Fruit fly (Drosophila melanogaster) whole organism, prepupa: Measurements from ENCODE around the gene MED14.

ENCODE experiments used
- Blimp-1 ChIP-seq: fragments of 200-800 bp; sonication (Bioruptor generic); optimal IDR thresholded peaks from 3 replicates; lab custom pipeline; 2017; ENCODE audit warnings: missing biosample characterization, missing genetic modification characterization, mild to moderate bottlenecking, moderate library complexity, missing genetic modification reagents
- CG10669 ChIP-seq: fragments of 200-800 bp; sonication (Bioruptor generic); optimal IDR thresholded peaks from 3 replicates; lab custom pipeline; 2018; ENCODE audit warnings: missing biosample characterization, mild to moderate bottlenecking, missing genetic modification characterization, moderate library complexity
- CG11294 ChIP-seq: fragments of 200-800 bp; sonication (Bioruptor generic); IDR thresholded peaks from 2 replicates; pipeline ENCODE4 v1.3.6; 2022; ENCODE audit warnings: missing biosample characterization, missing genetic modification characterization
- CG11762 ChIP-seq: fragments of 200-800 bp; sonication (Bioruptor generic); optimal IDR thresholded peaks from 3 replicates; lab custom pipeline; 2016; ENCODE audit warnings: missing biosample characterization, missing genetic modification characterization; ENCODE audit not compliant: insufficient read depth
- CG11902 ChIP-seq: fragments of 200-800 bp; sonication (Bioruptor generic); optimal IDR thresholded peaks from 3 replicates; lab custom pipeline; 2016; ENCODE audit warnings: missing biosample characterization, missing genetic modification characterization
- CG15336 ChIP-seq: fragments of 200-800 bp; sonication (Bioruptor generic); IDR thresholded peaks from 2 replicates; pipeline ENCODE4 v1.3.6; 2022; ENCODE audit warnings: missing biosample characterization, missing genetic modification characterization
- CG16779 ChIP-seq: fragments of 200-800 bp; sonication (Bioruptor generic); optimal IDR thresholded peaks from 3 replicates; lab custom pipeline; 2017; ENCODE audit warnings: missing biosample characterization, mild to moderate bottlenecking, missing genetic modification characterization
- CG31627 ChIP-seq: fragments of 200-800 bp; sonication (Bioruptor generic); optimal IDR thresholded peaks from 3 replicates; lab custom pipeline; 2016; ENCODE audit warnings: missing biosample characterization, missing genetic modification characterization
- CG32006 ChIP-seq: fragments of 200-800 bp; sonication (Bioruptor generic); optimal IDR thresholded peaks from 3 replicates; lab custom pipeline; 2017; ENCODE audit warnings: missing biosample characterization, mild to moderate bottlenecking, missing genetic modification characterization
- CG4318 ChIP-seq: fragments of 200-800 bp; sonication (Bioruptor generic); optimal IDR thresholded peaks from 3 replicates; lab custom pipeline; 2017; ENCODE audit warnings: missing biosample characterization, mild to moderate bottlenecking, missing genetic modification characterization
- CG6276 ChIP-seq: fragments of 200-800 bp; sonication (Bioruptor generic); optimal IDR thresholded peaks from 2 replicates; lab custom pipeline; 2017; ENCODE audit warnings: missing biosample characterization, mild to moderate bottlenecking, missing genetic modification characterization
- CG6808 ChIP-seq: fragments of 200-800 bp; sonication (Bioruptor generic); optimal IDR thresholded peaks from 3 replicates; lab custom pipeline; 2017; ENCODE audit warnings: missing biosample characterization, missing genetic modification characterization, mild to moderate bottlenecking, moderate library complexity, missing genetic modification reagents
- CG6854 ChIP-seq: fragments of 200-800 bp; sonication (Bioruptor generic); optimal IDR thresholded peaks from 2 replicates; lab custom pipeline; 2017; ENCODE audit warnings: missing biosample characterization, mild to moderate bottlenecking, missing genetic modification characterization
- CG7368 ChIP-seq: fragments of 200-800 bp; sonication (Bioruptor generic); optimal IDR thresholded peaks from 3 replicates; lab custom pipeline; 2016; ENCODE audit warnings: missing biosample characterization, missing genetic modification characterization
- CG8119 ChIP-seq: fragments of 200-800 bp; sonication (Bioruptor generic); IDR thresholded peaks from 3 replicates; pipeline ENCODE4 v1.3.6; 2022; ENCODE audit warnings: missing biosample characterization, missing genetic modification characterization
- CG9139 ChIP-seq: fragments of 200-800 bp; sonication (Bioruptor generic); optimal IDR thresholded peaks from 3 replicates; lab custom pipeline; 2017; ENCODE audit warnings: missing biosample characterization, mild to moderate bottlenecking, missing genetic modification characterization
- Eip78C ChIP-seq: fragments of 200-800 bp; sonication (Bioruptor generic); peaks from one replicate; lab custom pipeline; 2016; ENCODE audit warnings: missing biosample characterization, missing genetic modification characterization
- Eip93F ChIP-seq: fragments of 200-800 bp; sonication (Bioruptor generic); optimal IDR thresholded peaks from 2 replicates; lab custom pipeline; 2016; ENCODE audit warnings: missing biosample characterization, mild to moderate bottlenecking, missing genetic modification characterization
- Ets96B ChIP-seq: fragments of 200-800 bp; optimal IDR thresholded peaks from 2 replicates; lab custom pipeline; 2019; ENCODE audit warnings: missing biosample characterization, mild to moderate bottlenecking, missing genetic modification characterization, moderate library complexity
- Gug ChIP-seq: fragments of 200-800 bp; sonication (Bioruptor generic); IDR thresholded peaks from 2 replicates; pipeline ENCODE4 v1.3.6; 2022; ENCODE audit warnings: missing biosample characterization, missing genetic modification characterization
- Hr38 ChIP-seq: sonication (Bioruptor generic); optimal IDR thresholded peaks from 2 replicates; lab custom pipeline; 2016; ENCODE audit warnings: missing biosample characterization, missing genetic modification characterization
- Hr39 ChIP-seq: fragments of 200-800 bp; sonication (Bioruptor generic); optimal IDR thresholded peaks from 2 replicates; lab custom pipeline; 2016; ENCODE audit warnings: missing biosample characterization, missing genetic modification characterization
- Hr4 ChIP-seq: fragments of 200-800 bp; sonication (Bioruptor generic); optimal IDR thresholded peaks from 3 replicates; lab custom pipeline; 2016; ENCODE audit warnings: missing biosample characterization, missing genetic modification characterization
- Lpt ChIP-seq: fragments of 200-800 bp; sonication (Bioruptor generic); optimal IDR thresholded peaks from 3 replicates; lab custom pipeline; 2016; ENCODE audit warnings: missing biosample characterization, missing genetic modification characterization
- Smox ChIP-seq: fragments of 200-800 bp; sonication (Bioruptor generic); optimal IDR thresholded peaks from 3 replicates; lab custom pipeline; 2016; ENCODE audit warnings: missing biosample characterization, missing genetic modification characterization
- Sox102F ChIP-seq: fragments of 200-800 bp; sonication (Bioruptor generic); optimal IDR thresholded peaks from 2 replicates; lab custom pipeline; 2016; ENCODE audit warnings: missing biosample characterization, mild to moderate bottlenecking, missing genetic modification characterization
- Sox14 ChIP-seq: fragments of 200-800 bp; sonication (Bioruptor generic); optimal IDR thresholded peaks from 3 replicates; lab custom pipeline; 2016; ENCODE audit warnings: missing biosample characterization, missing genetic modification characterization
- Sox15 ChIP-seq: fragments of 200-800 bp; sonication (Bioruptor generic); optimal IDR thresholded peaks from 3 replicates; lab custom pipeline; 2016; ENCODE audit warnings: missing biosample characterization, missing genetic modification characterization
- achi ChIP-seq: fragments of 200-800 bp; sonication (Bioruptor generic); optimal IDR thresholded peaks from 3 replicates; lab custom pipeline; 2016; ENCODE audit warnings: missing biosample characterization, missing genetic modification characterization
- acj6 ChIP-seq: fragments of 200-800 bp; sonication (Bioruptor generic); optimal IDR thresholded peaks from 3 replicates; lab custom pipeline; 2016; ENCODE audit warnings: missing biosample characterization, missing genetic modification characterization
- cyc ChIP-seq: fragments of 200-800 bp; sonication (Bioruptor generic); optimal IDR thresholded peaks from 3 replicates; lab custom pipeline; 2016; ENCODE audit warnings: missing biosample characterization, missing genetic modification characterization
- dsx ChIP-seq: fragments of 200-800 bp; optimal IDR thresholded peaks from 3 replicates; lab custom pipeline; 2019; ENCODE audit warnings: missing biosample characterization, mild to moderate bottlenecking, missing genetic modification characterization, moderate library complexity; ENCODE audit not compliant: poor library complexity, severe bottlenecking
- fd59A ChIP-seq: fragments of 200-800 bp; sonication (Bioruptor generic); optimal IDR thresholded peaks from 2 replicates; lab custom pipeline; 2017; ENCODE audit warnings: missing biosample characterization, mild to moderate bottlenecking, missing genetic modification characterization, missing genetic modification reagents
- fd85E ChIP-seq: fragments of 200-800 bp; sonication (Bioruptor generic); optimal IDR thresholded peaks from 3 replicates; lab custom pipeline; 2016; ENCODE audit warnings: missing biosample characterization, missing genetic modification characterization
- salr ChIP-seq, 2 experiments: fragments of 200-800 bp; sonication (Bioruptor generic); optimal IDR thresholded peaks; 3 replicates each; lab custom pipeline; 2016 to 2018; ENCODE audit warnings: missing biosample characterization in 2 of 2, missing genetic modification characterization in 2 of 2, mild to moderate bottlenecking in 1 of 2
- ss ChIP-seq, 2 experiments: fragments of 200-800 bp; sonication (Bioruptor generic); optimal IDR thresholded peaks; 2 replicates in 1 of 2; 3 replicates in 1 of 2; lab custom pipeline; 2017 to 2018; ENCODE audit warnings: mild to moderate bottlenecking in 2 of 2, missing biosample characterization in 2 of 2, missing genetic modification characterization in 2 of 2, moderate library complexity in 1 of 2
- svp ChIP-seq: fragments of 200-800 bp; sonication (Bioruptor generic); peaks from one replicate; lab custom pipeline; 2016; ENCODE audit warnings: missing biosample characterization, missing genetic modification characterization

The MED14 gene

dm6 chr3L:557294-557693 lies 35.8 kb upstream of the MED14 start (continued):
- TF ChIP-seq Sox14 (GFP tag; lab: Kevin White, UChicago), result peak; percentile 56
- TF ChIP-seq svp (GFP tag; lab: Kevin White, UChicago), result no peak
- TF ChIP-seq Ets96B (tag; lab: Kevin White, UChicago), result peak; percentile 57
- TF ChIP-seq Sox102F (GFP tag; lab: Kevin White, UChicago), result peak; percentile 42
- no peak for TF ChIP-seq CG6854 (GFP tag; lab: Kevin White, UChicago)
- TF ChIP-seq salr (GFP tag; optimal IDR thresholded peaks at IDR 0.05; lab: Kevin White, UChicago), result peak; percentile 47 to 49
- peak; percentile 84 for TF ChIP-seq CG15336 (GFP tag; lab: Robert Waterston, UW)
- no peak for TF ChIP-seq Hr38 (GFP tag; lab: Kevin White, UChicago)
- TF ChIP-seq acj6 (GFP tag; lab: Kevin White, UChicago), result peak; percentile 69
- TF ChIP-seq achi (GFP tag; lab: Kevin White, UChicago), result peak; percentile 61
- TF ChIP-seq CG6276 (GFP tag; lab: Kevin White, UChicago), result peak; percentile 45
- TF ChIP-seq ss (GFP tag; optimal IDR thresholded peaks at IDR 0.05; lab: Kevin White, UChicago), result peak; percentile 26 to 47
- TF ChIP-seq Gug (GFP tag; lab: Robert Waterston, UW), result peak; percentile 79
- TF ChIP-seq CG31627 (GFP tag; lab: Kevin White, UChicago), result peak; percentile 71
- TF ChIP-seq CG11902 (GFP tag; lab: Kevin White, UChicago), result peak; percentile 18
- TF ChIP-seq CG11762 (GFP tag; lab: Kevin White, UChicago), result peak; percentile 42
- TF ChIP-seq CG10669 (GFP tag; lab: Kevin White, UChicago), result peak; percentile 67
- TF ChIP-seq cyc (GFP tag; lab: Kevin White, UChicago), result peak; percentile 65
- TF ChIP-seq CG9139 (GFP tag; lab: Kevin White, UChicago), result peak; percentile 31
- peak; percentile 59 for TF ChIP-seq fd59A (GFP tag; lab: Kevin White, UChicago)
- peak; percentile 82 for TF ChIP-seq CG7368 (GFP tag; lab: Kevin White, UChicago)
- peak; percentile 77 for TF ChIP-seq Hr4 (GFP tag; lab: Kevin White, UChicago)
- TF ChIP-seq Smox (GFP tag; lab: Kevin White, UChicago), result peak; percentile 41
- peak; percentile 33 for TF ChIP-seq CG16779 (tag; lab: Kevin White, UChicago)
- TF ChIP-seq Sox15 (GFP tag; lab: Kevin White, UChicago), result peak; percentile 48
- TF ChIP-seq Eip93F (GFP tag; lab: Kevin White, UChicago), result no peak
- TF ChIP-seq Hr39 (GFP tag; lab: Kevin White, UChicago), result peak; percentile 71
- TF ChIP-seq Blimp-1, result no peak
- TF ChIP-seq CG11294 (GFP tag; lab: Robert Waterston, UW), result peak; percentile 70

dm6 chr3L:559390-560034 lies 33.5 kb upstream of the MED14 start:
- no peak for TF ChIP-seq CG9139 (GFP tag; lab: Kevin White, UChicago)
- TF ChIP-seq CG32006 (GFP tag; lab: Kevin White, UChicago), result peak; percentile 16
- TF ChIP-seq dsx (GFP tag; lab: Kevin White, UChicago), result peak; percentile 7
- TF ChIP-seq CG8119 (GFP tag; lab: Robert Waterston, UW), result peak; percentile 48; the same call in 1 of the 3 replicates
- peak; percentile 10 for TF ChIP-seq CG6808
- no peak for TF ChIP-seq CG4318 (GFP tag; lab: Kevin White, UChicago)
- TF ChIP-seq svp (GFP tag; lab: Kevin White, UChicago), result peak; percentile 89
- TF ChIP-seq CG11902 (GFP tag; lab: Kevin White, UChicago), result no peak
- TF ChIP-seq CG10669 (GFP tag; lab: Kevin White, UChicago), result peak; percentile 17
- no peak for TF ChIP-seq Gug (GFP tag; lab: Robert Waterston, UW)
- peak in 1 of 2 experiments; percentile 3 for TF ChIP-seq ss (GFP tag; optimal IDR thresholded peaks at IDR 0.05; lab: Kevin White, UChicago)
- no peak for TF ChIP-seq fd85E (GFP tag; lab: Kevin White, UChicago)
- TF ChIP-seq Eip93F (GFP tag; lab: Kevin White, UChicago), result peak; percentile 16
- peak; percentile 78 for TF ChIP-seq Eip78C (GFP tag; lab: Kevin White, UChicago)
- peak; percentile 18 for TF ChIP-seq Lpt (GFP tag; lab: Kevin White, UChicago)
- no peak for TF ChIP-seq Sox14 (GFP tag; lab: Kevin White, UChicago)
